Worm (Caenorhabditis elegans): ENCODE measurements around the gene affl-1.
A peak's percentile ranks its signal among the peaks of the same experiment; 100 is the strongest.
"Not testable (repeated sequence)": the region's sequence is repeated elsewhere in the genome, so short reads cannot be mapped to it uniquely, and the experiment has no call there.

ce11 chrIII:415331-415775, 24.7 kb upstream of the affl-1 start:
- TF ChIP-seq snpc-1.1 (tag; optimal IDR thresholded peaks at IDR 0.05; ENCODE audit: insufficient read depth); sdz-38 (tag; optimal IDR thresholded peaks at IDR 0.05); ceh-100 (GFP tag; IDR thresholded peaks at IDR 0.05); ama-1 (optimal IDR thresholded peaks at IDR 0.05); ama-1 (GFP tag; optimal IDR thresholded peaks at IDR 0.05); ccch-3 (GFP tag; optimal IDR thresholded peaks at IDR 0.05); atf-7 (tag; optimal IDR thresholded peaks at IDR 0.05): not testable (repeated sequence)
- TF ChIP-seq ceh-91 (GFP tag; IDR thresholded peaks at IDR 0.05), result peak; percentile 38; the same call in 1 of the 2 replicates

Measured in whole organism, young adult.